Fruit fly (Drosophila melanogaster) whole organism, pupa: Measurements from ENCODE around the gene Cpr64Ab.
A peak's percentile ranks its signal among the peaks of the same experiment; 100 is the strongest.

ENCODE experiments used
- CG10348 ChIP-seq: fragments of 200-800 bp; sonication (Bioruptor generic); IDR thresholded peaks from 2 replicates; pipeline ENCODE4 v1.3.6; 2022; ENCODE audit warnings: missing biosample characterization, missing genetic modification characterization
- CG12605 ChIP-seq: fragments of 200-800 bp; sonication (Bioruptor generic); IDR thresholded peaks from 2 replicates; pipeline ENCODE4 v1.3.6; 2022; ENCODE audit warnings: missing biosample characterization, missing genetic modification characterization
- CG32121 ChIP-seq: fragments of 200-800 bp; sonication (Bioruptor generic); IDR thresholded peaks from 2 replicates; pipeline ENCODE4 v1.3.6; 2022; ENCODE audit warnings: missing biosample characterization, missing genetic modification characterization
- CG34367 ChIP-seq: fragments of 200-800 bp; sonication (Bioruptor generic); optimal IDR thresholded peaks from 2 replicates; lab custom pipeline; 2018; ENCODE audit warnings: missing biosample characterization, mild to moderate bottlenecking, missing genetic modification characterization
- CG4496 ChIP-seq: fragments of 200-800 bp; sonication (Bioruptor generic); IDR thresholded peaks from 3 replicates; pipeline ENCODE4 v1.3.6; 2022; ENCODE audit warnings: missing biosample characterization, missing genetic modification characterization
- CG9948 ChIP-seq: fragments of 200-800 bp; sonication (Bioruptor generic); optimal IDR thresholded peaks from 2 replicates; lab custom pipeline; 2018; ENCODE audit warnings: missing biosample characterization, mild to moderate bottlenecking, missing genetic modification characterization, moderate library complexity
- D1 ChIP-seq: fragments of 200-800 bp; sonication (Bioruptor generic); optimal IDR thresholded peaks from 2 replicates; lab custom pipeline; 2018; ENCODE audit warnings: missing biosample characterization, mild to moderate bottlenecking, missing genetic modification characterization, moderate library complexity
- EcR ChIP-seq: fragments of 200-800 bp; sonication (Bioruptor generic); optimal IDR thresholded peaks from 3 replicates; lab custom pipeline; 2019; ENCODE audit warnings: missing biosample characterization, missing genetic modification characterization, mild to moderate bottlenecking, moderate library complexity, missing genetic modification reagents
- Ets98B ChIP-seq: fragments of 200-800 bp; sonication (Bioruptor generic); IDR thresholded peaks from 2 replicates; pipeline ENCODE4 v1.3.6; 2022; ENCODE audit warnings: missing biosample characterization, missing genetic modification characterization
- Pif1B ChIP-seq: fragments of 200-800 bp; sonication (Bioruptor generic); optimal IDR thresholded peaks from 3 replicates; lab custom pipeline; 2016; ENCODE audit warnings: missing biosample characterization, missing genetic modification characterization
- Snoo ChIP-seq: fragments of 200-800 bp; sonication (Bioruptor generic); optimal IDR thresholded peaks from 3 replicates; lab custom pipeline; 2017; ENCODE audit warnings: missing biosample characterization, mild to moderate bottlenecking, missing genetic modification characterization, inconsistent platforms
- fd96Ca ChIP-seq: fragments of 200-800 bp; sonication (Bioruptor generic); IDR thresholded peaks from 3 replicates; pipeline ENCODE4 v1.3.6; 2022; ENCODE audit warnings: missing biosample characterization, missing genetic modification characterization
- rn ChIP-seq: fragments of 200-800 bp; sonication (Bioruptor generic); IDR thresholded peaks from 2 replicates; pipeline ENCODE4 v1.3.6; 2022; ENCODE audit warnings: missing biosample characterization, missing genetic modification characterization

DNA sequence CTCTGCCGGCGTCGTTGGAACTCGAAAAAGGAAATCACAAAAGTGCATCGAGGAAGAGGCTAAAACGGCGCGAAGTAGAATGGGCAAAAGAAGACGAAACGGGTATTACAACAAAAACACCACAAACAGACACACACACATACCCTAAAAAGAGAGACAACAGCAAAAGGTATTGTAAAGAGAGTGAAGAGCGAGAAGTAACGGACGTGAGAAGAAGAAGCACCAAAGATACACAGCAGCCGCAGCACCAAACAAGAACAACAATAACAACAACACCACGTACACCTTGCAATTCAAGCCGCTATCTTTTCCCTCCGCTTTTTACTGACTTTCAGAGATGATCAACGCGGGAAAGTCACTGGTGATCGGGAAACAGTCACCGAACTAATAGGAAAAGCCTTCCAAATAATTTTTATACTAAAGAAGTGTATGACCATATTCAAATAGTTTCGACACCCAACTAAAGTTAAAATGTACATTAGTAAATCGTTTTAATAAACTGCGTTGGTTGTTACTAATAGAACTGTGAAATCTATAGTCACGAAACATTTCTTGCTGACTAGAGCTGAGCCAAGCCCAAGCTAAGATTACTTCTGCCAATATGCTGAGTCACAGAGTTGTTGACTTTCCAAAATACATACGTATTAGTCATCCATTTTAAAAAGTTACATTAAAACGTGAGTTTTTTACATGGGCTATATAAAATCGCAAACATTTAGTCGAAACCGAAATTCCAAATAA, 41.0 kb upstream of the Cpr64Ab start:
- TF ChIP-seq EcR (GFP tag; lab: Kevin White, UChicago), result peak; percentile 69
- TF ChIP-seq D1, result no peak
- TF ChIP-seq rn, result no peak
- TF ChIP-seq CG12605 (GFP tag; lab: Robert Waterston, UW), result no peak
- TF ChIP-seq CG10348 (GFP tag; lab: Robert Waterston, UW), result no peak
- no peak for TF ChIP-seq Ets98B
- no peak for TF ChIP-seq CG9948
- no peak for TF ChIP-seq Pif1B (GFP tag; lab: Kevin White, UChicago)
- TF ChIP-seq CG34367, result no peak
- no peak for TF ChIP-seq Snoo (tag; lab: Kevin White, UChicago)
- 0 out of 3 replicates have a peak, but pooled peaks have one; percentile 28 for TF ChIP-seq CG4496 (GFP tag; lab: Robert Waterston, UW)
- no peak for TF ChIP-seq CG32121 (GFP tag; lab: Robert Waterston, UW)
- no peak for TF ChIP-seq fd96Ca (GFP tag; lab: Robert Waterston, UW)
